Fruit fly (Drosophila melanogaster) S2 (cell line): ENCODE data around the gene Prx2.

Experiments
- CG8478 ChIP-seq: fragments of >200 bp; optimal IDR thresholded peaks from 2 replicates; lab custom pipeline; 2018
- CTCF ChIP-seq, 2 experiments: fragments of >200 bp; optimal IDR thresholded peaks; 2 replicates each; lab custom pipeline; 2018

Gene Prx2

dm6 chrX:13370826-13371703, 41.4 kb downstream of the Prx2 start:
- TF ChIP-seq CG8478 (lab: Kevin White, UChicago): no peak
- no peak for TF ChIP-seq CTCF (optimal IDR thresholded peaks at IDR 0.05; lab: Kevin White, UChicago)

dm6 chrX:13371704-13372049, 42.1 kb downstream of the Prx2 start:
- no peak for TF ChIP-seq CG8478 (lab: Kevin White, UChicago)
- TF ChIP-seq CTCF (optimal IDR thresholded peaks at IDR 0.05; lab: Kevin White, UChicago): no peak

dm6 chrX:13372512-13372911, 42.9 kb downstream of the Prx2 start:
- TF ChIP-seq CG8478 (lab: Kevin White, UChicago) (no peak), CTCF (optimal IDR thresholded peaks at IDR 0.05; lab: Kevin White, UChicago) (no peak)

- TF ChIP-seq CG8478 (lab: Kevin White, UChicago): no peak
- TF ChIP-seq CTCF (optimal IDR thresholded peaks at IDR 0.05; lab: Kevin White, UChicago): peak in 1 of 2 experiments; percentile 4
These were observed 43.9 kb downstream of the Prx2 start for dm6 chrX:13373239-13374153.

dm6 chrX:13374154-13374536, 44.5 kb downstream of the Prx2 start:
- TF ChIP-seq CG8478 (lab: Kevin White, UChicago) (no peak), CTCF (optimal IDR thresholded peaks at IDR 0.05; lab: Kevin White, UChicago) (no peak)

dm6 chrX:13374979-13375378, 45.4 kb downstream of the Prx2 start:
- TF ChIP-seq CG8478 (lab: Kevin White, UChicago) (no peak), CTCF (optimal IDR thresholded peaks at IDR 0.05; lab: Kevin White, UChicago) (no peak)

dm6 chrX:13375489-13375997, 45.9 kb downstream of the Prx2 start:
- no peak for TF ChIP-seq CTCF (optimal IDR thresholded peaks at IDR 0.05; lab: Kevin White, UChicago)
- TF ChIP-seq CG8478 (lab: Kevin White, UChicago): no peak

dm6 chrX:13376520-13376919, 46.9 kb downstream of the Prx2 start:
- TF ChIP-seq CTCF (optimal IDR thresholded peaks at IDR 0.05; lab: Kevin White, UChicago) (no peak), CG8478 (lab: Kevin White, UChicago) (no peak)
